Worm (Caenorhabditis elegans) whole organism, L4 larva: ENCODE measurements around the gene C38C6.3.
A peak's percentile ranks its signal among the peaks of the same experiment; 100 is the strongest.

ENCODE experiments used
- D1046.2 ChIP-seq: fragments of 200-800 bp; sonication (Bioruptor generic); IDR thresholded peaks from 2 replicates; pipeline ENCODE4 v1.3.6; 2022; ENCODE audit warnings: missing genetic modification characterization, missing compliant biosample characterization
- F10B5.3 ChIP-seq: sonication (generic microtip); optimal IDR thresholded peaks from 2 replicates; lab custom pipeline; 2016; ENCODE audit warnings: mild to moderate bottlenecking, missing genetic modification characterization, missing compliant biosample characterization
- aha-1 ChIP-seq: fragments of 150-350 bp; peaks from one replicate; lab custom pipeline; 2014; ENCODE audit warnings: missing biosample characterization, missing genetic modification characterization
- ceh-20 ChIP-seq: fragments of 200-800 bp; sonication (Bioruptor generic); IDR thresholded peaks from 2 replicates; pipeline ENCODE4 v1.3.6; 2022; ENCODE audit warnings: missing genetic modification reagents, missing genetic modification characterization, missing compliant biosample characterization
- ceh-32 ChIP-seq: sonication (generic microtip); optimal IDR thresholded peaks from 2 replicates; lab custom pipeline; 2016; ENCODE audit warnings: mild to moderate bottlenecking, missing genetic modification characterization, missing compliant biosample characterization; ENCODE audit not compliant: poor library complexity
- ceh-82 ChIP-seq: sonication (generic microtip); optimal IDR thresholded peaks from 2 replicates; lab custom pipeline; 2017; ENCODE audit warnings: missing biosample characterization, missing genetic modification characterization
- cey-2 ChIP-seq: sonication (generic microtip); optimal IDR thresholded peaks from 3 replicates; lab custom pipeline; 2017; ENCODE audit warnings: missing genetic modification characterization, mild to moderate bottlenecking, missing compliant biosample characterization, antibody characterized with exemption, borderline replicate concordance; ENCODE audit not compliant: insufficient read depth
- daf-16 ChIP-seq, 3 experiments: sonication (generic microtip); optimal IDR thresholded peaks; 2 replicates each; lab custom pipeline; 2016 to 2017; ENCODE audit warnings: missing genetic modification characterization in 3 of 3, missing genetic modification reagents in 3 of 3, mild to moderate bottlenecking in 2 of 3, missing compliant biosample characterization in 2 of 3, missing biosample characterization in 1 of 3, moderate library complexity in 1 of 3
- dmd-6 ChIP-seq: fragments of 200-800 bp; sonication (Bioruptor generic); IDR thresholded peaks from 2 replicates; pipeline ENCODE4 v1.3.6; 2022; ENCODE audit warnings: missing genetic modification reagents, missing genetic modification characterization, missing compliant biosample characterization
- dmd-8 ChIP-seq: fragments of 200-800 bp; sonication (Bioruptor generic); IDR thresholded peaks from 2 replicates; pipeline ENCODE4 v1.3.6; 2022; ENCODE audit warnings: missing genetic modification characterization, missing compliant biosample characterization
- dmd-9 ChIP-seq: fragments of 200-800 bp; sonication (Bioruptor generic); IDR thresholded peaks from 2 replicates; pipeline ENCODE4 v1.3.6; 2022; ENCODE audit warnings: missing genetic modification reagents, missing genetic modification characterization, missing compliant biosample characterization
- dpl-1 ChIP-seq: fragments of 150-350 bp; optimal IDR thresholded peaks from 2 replicates; lab custom pipeline; 2014; ENCODE audit warnings: missing biosample characterization, missing genetic modification reagents, missing genetic modification characterization
- duxl-1 ChIP-seq: sonication (generic microtip); optimal IDR thresholded peaks from 2 replicates; lab custom pipeline; 2016; ENCODE audit warnings: mild to moderate bottlenecking, missing genetic modification characterization, moderate library complexity, missing compliant biosample characterization; ENCODE audit not compliant: poor library complexity
- egl-43 ChIP-seq: fragments of 200-800 bp; sonication (Bioruptor generic); IDR thresholded peaks from 2 replicates; pipeline ENCODE4 v1.3.6; 2022; ENCODE audit warnings: missing genetic modification reagents, missing genetic modification characterization, missing compliant biosample characterization
- hif-1 ChIP-seq, 2 experiments: sonication (generic microtip); optimal IDR thresholded peaks; 2 replicates each; lab custom pipeline; 2016 to 2017; ENCODE audit warnings: missing compliant biosample characterization in 2 of 2, missing genetic modification characterization in 2 of 2, missing genetic modification reagents in 2 of 2, missing genotype in 2 of 2, mild to moderate bottlenecking in 1 of 2
- hlh-11 ChIP-seq: fragments of 200-800 bp; sonication (Bioruptor generic); optimal IDR thresholded peaks from 2 replicates; lab custom pipeline; 2018; ENCODE audit warnings: mild to moderate bottlenecking, missing genetic modification characterization, missing compliant biosample characterization
- hlh-30 ChIP-seq: sonication (generic microtip); optimal IDR thresholded peaks from 2 replicates; lab custom pipeline; 2017; ENCODE audit warnings: antibody characterized with exemption, mild to moderate bottlenecking, missing genetic modification characterization, missing compliant biosample characterization; ENCODE audit not compliant: insufficient read depth
- lim-7 ChIP-seq: fragments of 200-800 bp; sonication (Bioruptor generic); IDR thresholded peaks from 2 replicates; pipeline ENCODE4 v1.3.6; 2022; ENCODE audit warnings: missing genetic modification characterization, missing compliant biosample characterization
- lin-1 ChIP-seq: fragments of 200-800 bp; sonication (Bioruptor generic); IDR thresholded peaks from 2 replicates; pipeline ENCODE4 v1.3.6; 2022; ENCODE audit warnings: missing genetic modification reagents, missing genetic modification characterization, missing compliant biosample characterization
- lin-13 ChIP-seq: fragments of 150-350 bp; optimal IDR thresholded peaks from 2 replicates; lab custom pipeline; 2014; ENCODE audit warnings: missing biosample characterization, missing genetic modification reagents, missing genetic modification characterization
- lin-29 ChIP-seq: fragments of 200-800 bp; sonication (Bioruptor generic); IDR thresholded peaks from 2 replicates; pipeline ENCODE4 v1.3.6; 2022; ENCODE audit warnings: missing genetic modification reagents, missing genetic modification characterization, missing compliant biosample characterization
- lin-39 ChIP-seq: fragments of 150-350 bp; optimal IDR thresholded peaks from 2 replicates; lab custom pipeline; 2014; ENCODE audit warnings: missing biosample characterization, missing genetic modification reagents, missing genetic modification characterization
- madf-5 ChIP-seq, 2 experiments: fragments of 200-800 bp; sonication (Bioruptor generic); IDR thresholded peaks; 2 replicates each; pipeline ENCODE4 v1.3.6; 2022; ENCODE audit warnings: missing compliant biosample characterization in 2 of 2, missing genetic modification characterization in 2 of 2
- mdt-29 ChIP-seq: fragments of 200-800 bp; sonication (Bioruptor generic); IDR thresholded peaks from 2 replicates; pipeline ENCODE4 v1.3.6; 2022; ENCODE audit warnings: missing genetic modification reagents, missing genetic modification characterization, missing compliant biosample characterization
- mep-1 ChIP-seq: fragments of 150-350 bp; sonication (generic microtip); optimal IDR thresholded peaks from 3 replicates; lab custom pipeline; 2014; ENCODE audit warnings: missing biosample characterization, missing genetic modification characterization
- mes-2 ChIP-seq: sonication (generic microtip); optimal IDR thresholded peaks from 2 replicates; lab custom pipeline; 2016; ENCODE audit warnings: missing genotype, mild to moderate bottlenecking, missing genetic modification characterization, missing compliant biosample characterization; ENCODE audit not compliant: poor library complexity, severe bottlenecking
- nhr-41 ChIP-seq: fragments of 200-800 bp; sonication (Bioruptor generic); IDR thresholded peaks from 2 replicates; pipeline ENCODE4 v1.3.6; 2022; ENCODE audit warnings: missing genetic modification reagents, missing genetic modification characterization, missing compliant biosample characterization
- nhr-42 ChIP-seq: fragments of 200-800 bp; sonication (Bioruptor generic); IDR thresholded peaks from 2 replicates; pipeline ENCODE4 v1.3.6; 2022; ENCODE audit warnings: missing genetic modification characterization, missing compliant biosample characterization
- nhr-6 ChIP-seq: fragments of 150-350 bp; optimal IDR thresholded peaks from 2 replicates; lab custom pipeline; 2014; ENCODE audit warnings: missing biosample characterization, missing genetic modification characterization
- nhr-76 ChIP-seq: fragments of 150-350 bp; optimal IDR thresholded peaks from 2 replicates; lab custom pipeline; 2014; ENCODE audit warnings: missing biosample characterization, missing genetic modification characterization
- pqm-1 ChIP-seq: sonication (generic microtip); optimal IDR thresholded peaks from 2 replicates; lab custom pipeline; 2017; ENCODE audit warnings: missing biosample characterization, missing genetic modification characterization
- rbr-2 ChIP-seq: sonication (generic microtip); optimal IDR thresholded peaks from 2 replicates; lab custom pipeline; 2016; ENCODE audit warnings: missing genotype, missing genetic modification characterization, missing compliant biosample characterization
- skn-1 ChIP-seq: fragments of 150-350 bp; optimal IDR thresholded peaks from 2 replicates; lab custom pipeline; 2014; ENCODE audit warnings: missing biosample characterization, missing genetic modification characterization
- snpc-1.2 ChIP-seq: fragments of 200-800 bp; sonication (Bioruptor generic); IDR thresholded peaks from 2 replicates; pipeline ENCODE4 v1.3.6; 2022; ENCODE audit warnings: missing genetic modification reagents, missing genetic modification characterization, missing compliant biosample characterization
- tag-97 ChIP-seq: fragments of 200-800 bp; sonication (Bioruptor generic); IDR thresholded peaks from 2 replicates; pipeline ENCODE4 v1.3.6; 2022; ENCODE audit warnings: missing genetic modification characterization, missing compliant biosample characterization
- unc-62 ChIP-seq, 3 experiments: fragments of 150-350 bp in 1 of 3; sonication (generic microtip); optimal IDR thresholded peaks in 2 of 3; peaks in 1 of 3; 1 replicate in 1 of 3; 2 replicates in 2 of 3; lab custom pipeline; 2014 to 2017; ENCODE audit warnings: missing biosample characterization in 3 of 3, missing genetic modification characterization in 3 of 3, missing genetic modification reagents in 3 of 3, missing genotype in 1 of 3
- vab-7 ChIP-seq: fragments of 200-800 bp; sonication (Bioruptor generic); IDR thresholded peaks from 2 replicates; pipeline ENCODE4 v1.3.6; 2022; ENCODE audit warnings: missing genetic modification reagents, missing genetic modification characterization, missing compliant biosample characterization
- zag-1 ChIP-seq: fragments of 150-350 bp; optimal IDR thresholded peaks from 2 replicates; lab custom pipeline; 2014; ENCODE audit warnings: missing biosample characterization, missing genetic modification characterization
- zip-2 ChIP-seq: fragments of 150-350 bp; optimal IDR thresholded peaks from 2 replicates; lab custom pipeline; 2014; ENCODE audit warnings: missing biosample characterization, missing genetic modification characterization

Gene C38C6.3

ce11 chrII:14605026-14605425 lies 27.9 kb upstream of the C38C6.3 start (continued):
- no peak for TF ChIP-seq mep-1 (tag; lab: Kevin White, UChicago)
- TF ChIP-seq madf-5 (GFP tag; IDR thresholded peaks at IDR 0.05; lab: Robert Waterston, UW) = no peak
- no peak for TF ChIP-seq nhr-41 (GFP tag; lab: Robert Waterston, UW)
- TF ChIP-seq dmd-8 (GFP tag; lab: Robert Waterston, UW) = no peak
- no peak for TF ChIP-seq egl-43
- TF ChIP-seq D1046.2 (GFP tag; lab: Robert Waterston, UW) = no peak
- peak; percentile 7 for TF ChIP-seq mes-2
- TF ChIP-seq pqm-1 = no peak
- no peak for TF ChIP-seq lim-7 (GFP tag; lab: Robert Waterston, UW)
- TF ChIP-seq ceh-32 = no peak
- no peak for TF ChIP-seq lin-1 (GFP tag; lab: Robert Waterston, UW)

ce11 chrII:14605479-14605878 lies 27.4 kb upstream of the C38C6.3 start, which contains the start of gene F19H8.2:
TSS of gene F19H8.2 (minus strand) at chrII:14605869.
- TF ChIP-seq skn-1 (tag; lab: Kevin White, UChicago) = no peak
- no peak for TF ChIP-seq dmd-6 (GFP tag; lab: Robert Waterston, UW)
- no peak for TF ChIP-seq tag-97 (GFP tag; lab: Robert Waterston, UW)
- no peak for TF ChIP-seq snpc-1.2 (GFP tag; lab: Robert Waterston, UW)
- TF ChIP-seq pqm-1 = no peak
- TF ChIP-seq mdt-29 (GFP tag; lab: Robert Waterston, UW) = no peak
- TF ChIP-seq ceh-20 (GFP tag; lab: Robert Waterston, UW) = no peak
- TF ChIP-seq nhr-6 = peak; percentile 4
- TF ChIP-seq ceh-82 (tag; lab: Kevin White, UChicago) = no peak
- no peak for TF ChIP-seq lin-29 (GFP tag; lab: Robert Waterston, UW)
- TF ChIP-seq nhr-42 (GFP tag; lab: Robert Waterston, UW) = no peak
- no peak for TF ChIP-seq duxl-1 (tag; lab: Kevin White, UChicago)
- TF ChIP-seq nhr-76 = no peak
- TF ChIP-seq zag-1 = no peak
- TF ChIP-seq daf-16 (GFP tag; optimal IDR thresholded peaks at IDR 0.05; lab: Kevin White, UChicago) = no peak
- TF ChIP-seq daf-16 (tag; optimal IDR thresholded peaks at IDR 0.05; lab: Kevin White, UChicago) = peak; percentile 19
- TF ChIP-seq cey-2 (tag; lab: Kevin White, UChicago) = no peak
- no peak for TF ChIP-seq F10B5.3 (tag; lab: Kevin White, UChicago)
- peak; percentile 66 for TF ChIP-seq aha-1
- peak in 1 of 2 experiments; percentile 1 for TF ChIP-seq unc-62 (GFP tag; optimal IDR thresholded peaks at IDR 0.05 in 1 of 2; lab: Kevin White, UChicago)
- no peak for TF ChIP-seq unc-62 (tag; optimal IDR thresholded peaks at IDR 0.05; lab: Kevin White, UChicago)
- no peak for TF ChIP-seq hlh-11 (tag; lab: Kevin White, UChicago)
- no peak for TF ChIP-seq mes-2
- TF ChIP-seq dmd-9 (GFP tag; lab: Robert Waterston, UW) = no peak
- no peak for TF ChIP-seq egl-43
- TF ChIP-seq zip-2 = no peak
- no peak for TF ChIP-seq dpl-1
- TF ChIP-seq hlh-30 (tag; lab: Kevin White, UChicago) = no peak
- no peak for TF ChIP-seq mep-1 (tag; lab: Kevin White, UChicago)
- no peak for TF ChIP-seq lin-13 (GFP tag; lab: Kevin White, UChicago)
- no peak for TF ChIP-seq lin-39 (tag; lab: Kevin White, UChicago)
- no peak for TF ChIP-seq vab-7 (GFP tag; lab: Robert Waterston, UW)
- no peak for TF ChIP-seq rbr-2
- TF ChIP-seq hif-1 (tag; optimal IDR thresholded peaks at IDR 0.05; lab: Kevin White, UChicago) = no peak
